Fruit fly (Drosophila melanogaster) whole organism, adult: ENCODE data around the gene CG11353.

ENCODE experiments used
- CG11617 ChIP-seq: fragments of 200-800 bp; sonication (Bioruptor generic); optimal IDR thresholded peaks from 2 replicates; lab custom pipeline; 2017; ENCODE audit warnings: mild to moderate bottlenecking, missing biosample characterization, missing genetic modification reagents, missing genetic modification characterization
- CG12768 ChIP-seq: fragments of 200-800 bp; sonication (Bioruptor generic); optimal IDR thresholded peaks from 2 replicates; lab custom pipeline; 2017; ENCODE audit warnings: missing biosample characterization, missing genetic modification characterization, mild to moderate bottlenecking, moderate library complexity, missing genetic modification reagents
- CG14711 ChIP-seq: fragments of 200-800 bp; sonication (Bioruptor generic); optimal IDR thresholded peaks from 2 replicates; lab custom pipeline; 2018; ENCODE audit warnings: missing biosample characterization, mild to moderate bottlenecking, missing genetic modification characterization, moderate library complexity
- CG1620 ChIP-seq: fragments of 200-800 bp; sonication (Bioruptor generic); optimal IDR thresholded peaks from 2 replicates; lab custom pipeline; 2016; ENCODE audit warnings: missing biosample characterization, missing genetic modification characterization
- CG33017 ChIP-seq: fragments of 200-800 bp; sonication (Bioruptor generic); optimal IDR thresholded peaks from 2 replicates; lab custom pipeline; 2018; ENCODE audit warnings: missing biosample characterization, mild to moderate bottlenecking, missing genetic modification characterization, moderate library complexity
- CG5204 ChIP-seq: fragments of 200-800 bp; sonication (Bioruptor generic); optimal IDR thresholded peaks from 2 replicates; lab custom pipeline; 2016; ENCODE audit warnings: missing biosample characterization, missing genetic modification characterization
- CG7045 ChIP-seq: fragments of 200-800 bp; sonication (Bioruptor generic); optimal IDR thresholded peaks from 2 replicates; lab custom pipeline; 2017; ENCODE audit warnings: missing biosample characterization, mild to moderate bottlenecking, missing genetic modification characterization
- CG7101 ChIP-seq: fragments of 200-800 bp; sonication (Bioruptor generic); optimal IDR thresholded peaks from 2 replicates; lab custom pipeline; 2018; ENCODE audit warnings: missing biosample characterization, mild to moderate bottlenecking, missing genetic modification characterization, moderate library complexity
- Clk ChIP-seq: fragments of 200-800 bp; sonication (Bioruptor generic); optimal IDR thresholded peaks from 2 replicates; lab custom pipeline; 2017; ENCODE audit warnings: missing biosample characterization, missing genetic modification characterization
- Crg-1 ChIP-seq: fragments of 200-800 bp; sonication (Bioruptor generic); optimal IDR thresholded peaks from 2 replicates; lab custom pipeline; 2016; ENCODE audit warnings: missing biosample characterization, missing genetic modification characterization
- Hr96 ChIP-seq: fragments of 200-800 bp; sonication (Bioruptor generic); optimal IDR thresholded peaks from 2 replicates; lab custom pipeline; 2016; ENCODE audit warnings: missing biosample characterization, missing genetic modification characterization
- Mnt ChIP-seq: fragments of 200-800 bp; sonication (Bioruptor generic); optimal IDR thresholded peaks from 2 replicates; lab custom pipeline; 2016; ENCODE audit warnings: missing biosample characterization, mild to moderate bottlenecking, missing genetic modification characterization
- bab1 ChIP-seq: fragments of 200-800 bp; sonication (Bioruptor generic); optimal IDR thresholded peaks from 3 replicates; lab custom pipeline; 2019; ENCODE audit warnings: missing biosample characterization, mild to moderate bottlenecking, missing genetic modification characterization, moderate library complexity
- cic ChIP-seq: fragments of 200-800 bp; sonication (Bioruptor generic); optimal IDR thresholded peaks from 2 replicates; lab custom pipeline; 2017; ENCODE audit warnings: missing biosample characterization, mild to moderate bottlenecking, missing genetic modification characterization, moderate library complexity
- cnc ChIP-seq, 2 experiments: fragments of >200 bp; optimal IDR thresholded peaks; 2 replicates each; lab custom pipeline; 2017
- kay ChIP-seq: fragments of 200-800 bp; sonication (Bioruptor generic); peaks from one replicate; lab custom pipeline; 2016; ENCODE audit warnings: missing biosample characterization, missing genetic modification characterization, borderline replicate concordance
- ovo ChIP-seq: fragments of 200-800 bp; sonication (Bioruptor generic); optimal IDR thresholded peaks from 2 replicates; lab custom pipeline; 2016; ENCODE audit warnings: missing biosample characterization, missing genetic modification characterization
- pad ChIP-seq: fragments of 200-800 bp; sonication (Bioruptor generic); optimal IDR thresholded peaks from 3 replicates; lab custom pipeline; 2017; ENCODE audit warnings: missing biosample characterization, missing genetic modification characterization, mild to moderate bottlenecking, moderate library complexity, missing genetic modification reagents
- tj ChIP-seq: fragments of 200-800 bp; sonication (Bioruptor generic); optimal IDR thresholded peaks from 3 replicates; lab custom pipeline; 2017; ENCODE audit warnings: missing biosample characterization, mild to moderate bottlenecking, missing genetic modification characterization, moderate library complexity
- toe ChIP-seq: fragments of 200-800 bp; sonication (Bioruptor generic); optimal IDR thresholded peaks from 2 replicates; lab custom pipeline; 2016; ENCODE audit warnings: missing biosample characterization, missing genetic modification characterization

Gene CG11353

DNA sequence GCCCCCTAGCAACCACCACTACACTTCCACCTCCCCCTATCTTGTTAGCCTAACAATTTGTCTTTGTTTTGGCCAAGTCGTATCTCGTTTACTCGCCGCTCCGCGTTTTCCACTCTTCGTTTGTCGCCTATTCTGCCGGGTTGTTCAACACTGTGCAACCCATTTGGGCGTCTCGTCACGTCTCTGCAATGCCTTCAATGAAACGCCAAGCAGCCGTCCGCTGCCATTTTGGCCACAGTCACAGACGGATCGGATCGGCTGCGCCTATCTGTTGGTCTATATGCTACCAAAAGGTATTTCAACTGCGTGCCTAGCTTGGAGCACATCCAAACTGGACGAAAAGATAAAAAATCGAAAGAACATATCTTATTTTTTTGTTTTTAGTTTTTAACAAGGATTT, 16.6 kb upstream of the CG11353 start:
- TF ChIP-seq tj (GFP tag; lab: Kevin White, UChicago): no peak

- TF ChIP-seq Clk (GFP tag; lab: Kevin White, UChicago): no peak
- no peak for TF ChIP-seq bab1 (GFP tag; lab: Kevin White, UChicago)
- no peak for TF ChIP-seq CG33017 (tag; lab: Kevin White, UChicago)
- no peak for TF ChIP-seq cnc (optimal IDR thresholded peaks at IDR 0.05; lab: Kevin White, UChicago)
- no peak for TF ChIP-seq CG7101 (tag; lab: Kevin White, UChicago)
- TF ChIP-seq toe: no peak
- TF ChIP-seq CG12768 (GFP tag; lab: Kevin White, UChicago): no peak
- TF ChIP-seq CG1620 (GFP tag; lab: Kevin White, UChicago): no peak
- no peak for TF ChIP-seq Crg-1 (GFP tag; lab: Kevin White, UChicago)
These were observed 13.5 kb upstream of the CG11353 start for dm6 chr3L:4519417-4519931.

DNA sequence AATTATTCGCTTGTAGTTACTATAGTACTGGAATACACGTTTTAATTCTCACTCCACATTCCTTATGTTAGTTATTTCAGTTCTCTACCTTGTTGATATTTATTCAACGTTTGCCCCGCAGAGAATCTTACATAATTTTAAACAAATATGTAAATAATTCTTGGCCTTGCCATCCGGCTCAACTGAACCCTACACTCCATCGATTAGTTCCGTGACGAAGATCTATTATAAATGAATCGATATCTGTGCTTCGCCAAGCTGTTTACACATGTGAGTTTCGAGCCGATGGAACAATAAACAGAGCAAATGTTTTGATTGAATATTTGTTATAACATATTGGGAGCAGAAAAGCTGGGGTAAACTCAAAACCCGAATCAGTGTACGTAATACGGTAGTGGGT, 11.2 kb upstream of the CG11353 start:
- TF ChIP-seq tj (GFP tag; lab: Kevin White, UChicago) (no peak), cnc (optimal IDR thresholded peaks at IDR 0.05; lab: Kevin White, UChicago) (no peak), toe (no peak)

- TF ChIP-seq cnc (optimal IDR thresholded peaks at IDR 0.05; lab: Kevin White, UChicago): no peak
- TF ChIP-seq bab1 (GFP tag; lab: Kevin White, UChicago): peak; percentile 67
These were observed 960 bp upstream of the CG11353 start, which contains the start of gene Tie for dm6 chr3L:4531941-4532478. Gene Tie (minus strand): TSS chr3L:4532145.

DNA sequence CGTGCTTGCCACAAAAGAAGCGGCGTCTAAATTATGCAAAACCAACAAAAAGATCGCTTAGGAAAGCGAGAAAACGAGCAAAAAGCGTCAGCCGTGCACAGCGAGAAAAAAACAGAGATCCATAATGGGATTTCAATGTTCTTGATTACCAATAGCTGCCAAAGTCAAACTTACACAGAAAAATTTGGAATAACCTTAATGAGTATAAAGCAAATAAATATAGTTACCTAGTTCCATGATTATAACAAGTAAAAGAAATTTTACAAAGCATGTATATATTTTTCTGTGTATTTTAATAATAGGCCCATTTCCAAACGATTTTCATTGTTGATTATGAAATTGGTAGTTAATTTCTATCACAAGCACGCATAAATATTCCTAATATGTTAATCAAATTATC, 971 bp downstream of the CG11353 start:
- TF ChIP-seq toe (no peak), CG7101 (tag; lab: Kevin White, UChicago) (no peak), CG7045 (GFP tag; lab: Kevin White, UChicago) (no peak), CG33017 (tag; lab: Kevin White, UChicago) (no peak), tj (GFP tag; lab: Kevin White, UChicago) (no peak), Clk (GFP tag; lab: Kevin White, UChicago) (no peak)

dm6 chr3L:4534481-4534880, 1.5 kb downstream of the CG11353 start:
- TF ChIP-seq Hr96 (GFP tag; lab: Kevin White, UChicago) (no peak), tj (GFP tag; lab: Kevin White, UChicago) (peak; percentile 88)

DNA sequence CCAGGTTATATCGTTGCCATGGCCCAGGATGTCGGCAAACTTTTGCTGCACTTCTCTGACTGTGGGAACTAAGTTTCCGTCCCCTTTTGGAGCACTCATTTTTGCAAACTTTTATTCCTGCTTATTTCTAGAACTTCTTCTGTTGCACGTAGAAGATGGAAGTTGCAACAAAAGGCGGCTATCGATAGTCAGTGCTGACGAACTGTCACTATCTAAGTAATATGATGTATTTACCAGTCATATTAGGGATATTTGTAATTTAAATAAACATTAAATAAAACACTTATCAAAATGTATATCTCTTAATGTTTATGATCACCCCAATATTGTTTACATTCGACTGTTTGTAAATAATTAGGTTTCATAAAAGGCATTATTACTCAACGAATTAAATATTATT, 8.1 kb downstream of the CG11353 start, which contains the start of gene CG32243:
Gene CG32243, minus strand, starts transcription at position 175 of the 400 bp plus-strand sequence.
- TF ChIP-seq kay (GFP tag; lab: Kevin White, UChicago) (peak; percentile 7), CG14711 (tag; lab: Kevin White, UChicago) (no peak)

dm6 chr3L:4541573-4542371, 8.8 kb downstream of the CG11353 start, which contains the start of gene CG11357:
Gene CG11357 (plus strand): TSS chr3L:4542051.
- TF ChIP-seq kay (GFP tag; lab: Kevin White, UChicago) (peak; percentile 90), CG33017 (tag; lab: Kevin White, UChicago) (peak; percentile 100), toe (peak; percentile 88), CG14711 (tag; lab: Kevin White, UChicago) (peak; percentile 98), cic (GFP tag; lab: Kevin White, UChicago) (peak; percentile 88), CG11617 (GFP tag; lab: Kevin White, UChicago) (peak; percentile 97), Hr96 (GFP tag; lab: Kevin White, UChicago) (peak; percentile 82), Crg-1 (GFP tag; lab: Kevin White, UChicago) (peak; percentile 93), tj (GFP tag; lab: Kevin White, UChicago) (peak; percentile 73), Clk (GFP tag; lab: Kevin White, UChicago) (peak; percentile 94), CG5204 (GFP tag; lab: Kevin White, UChicago) (peak; percentile 88), CG1620 (GFP tag; lab: Kevin White, UChicago) (peak; percentile 75), bab1 (GFP tag; lab: Kevin White, UChicago) (peak; percentile 99), CG12768 (GFP tag; lab: Kevin White, UChicago) (peak; percentile 98), ovo (GFP tag; lab: Kevin White, UChicago) (peak; percentile 86), CG7101 (tag; lab: Kevin White, UChicago) (peak; percentile 99), pad (peak; percentile 91), cnc (optimal IDR thresholded peaks at IDR 0.05; lab: Kevin White, UChicago) (no peak), Mnt (GFP tag; lab: Kevin White, UChicago) (peak; percentile 86), CG7045 (GFP tag; lab: Kevin White, UChicago) (peak; percentile 99)
